Fruit fly (Drosophila melanogaster) whole organism, embryonic: Measurements from ENCODE around the gene lawc.

ENCODE experiments used
- Adf1 ChIP-seq: fragments of 200-800 bp; sonication (Bioruptor generic); IDR thresholded peaks from 2 replicates; pipeline ENCODE4 v1.3.6; 2022; ENCODE audit warnings: missing biosample characterization, missing genetic modification characterization
- B-H1 ChIP-seq: fragments of 200-800 bp; sonication (Bioruptor generic); IDR thresholded peaks from 3 replicates; pipeline ENCODE4 v1.3.6; 2022; ENCODE audit warnings: missing biosample characterization, missing genetic modification characterization
- BEAF-32 ChIP-seq: fragments of 200-800 bp; sonication (Bioruptor generic); optimal IDR thresholded peaks from 3 replicates; lab custom pipeline; 2017; ENCODE audit warnings: missing biosample characterization, missing genetic modification characterization, mild to moderate bottlenecking, moderate library complexity, missing genetic modification reagents
- CG10366 ChIP-seq: fragments of 200-800 bp; sonication (Bioruptor generic); IDR thresholded peaks from 2 replicates; pipeline ENCODE4 v1.3.6; 2022; ENCODE audit warnings: missing biosample characterization, missing genetic modification characterization
- CG11085 ChIP-seq: fragments of 200-800 bp; sonication (Bioruptor generic); IDR thresholded peaks from 2 replicates; pipeline ENCODE4 v1.3.6; 2022; ENCODE audit warnings: missing biosample characterization, missing genetic modification characterization
- CG17186 ChIP-seq: fragments of 200-800 bp; sonication (Bioruptor generic); optimal IDR thresholded peaks from 3 replicates; lab custom pipeline; 2017; ENCODE audit warnings: missing biosample characterization, missing genetic modification reagents, missing genetic modification characterization
- CG18011 ChIP-seq: fragments of 200-800 bp; sonication (Bioruptor generic); optimal IDR thresholded peaks from 2 replicates; lab custom pipeline; 2017; ENCODE audit warnings: missing biosample characterization, missing genetic modification characterization, mild to moderate bottlenecking, moderate library complexity, missing genotype
- CG18619 ChIP-seq: fragments of 200-800 bp; sonication (Bioruptor generic); optimal IDR thresholded peaks from 3 replicates; lab custom pipeline; 2017; ENCODE audit warnings: missing biosample characterization, mild to moderate bottlenecking, missing genetic modification characterization
- CG31365 ChIP-seq: fragments of 200-800 bp; sonication (Bioruptor generic); optimal IDR thresholded peaks from 2 replicates; lab custom pipeline; 2018; ENCODE audit warnings: missing biosample characterization, mild to moderate bottlenecking, missing genetic modification characterization
- CG4360 ChIP-seq: fragments of 200-800 bp; sonication (Bioruptor generic); IDR thresholded peaks from 2 replicates; pipeline ENCODE4 v1.3.6; 2022; ENCODE audit warnings: missing biosample characterization, missing genetic modification characterization
- CG4424 ChIP-seq: fragments of 200-800 bp; sonication (Bioruptor generic); optimal IDR thresholded peaks from 3 replicates; lab custom pipeline; 2016; ENCODE audit warnings: missing biosample characterization, missing genetic modification characterization
- CG7271 ChIP-seq: fragments of 200-800 bp; sonication (Bioruptor generic); optimal IDR thresholded peaks from 2 replicates; lab custom pipeline; 2018; ENCODE audit warnings: missing biosample characterization, mild to moderate bottlenecking, missing genetic modification characterization, moderate library complexity
- CG7987 ChIP-seq: fragments of 200-800 bp; sonication (Bioruptor generic); optimal IDR thresholded peaks from 2 replicates; lab custom pipeline; 2018; ENCODE audit warnings: missing biosample characterization, mild to moderate bottlenecking, missing genetic modification characterization, moderate library complexity
- Camta ChIP-seq: fragments of 200-800 bp; sonication (Bioruptor generic); optimal IDR thresholded peaks from 2 replicates; lab custom pipeline; 2016; ENCODE audit warnings: missing biosample characterization, missing genetic modification characterization
- E2f2 ChIP-seq: fragments of 200-800 bp; sonication (Bioruptor generic); IDR thresholded peaks from 2 replicates; pipeline ENCODE4 v1.3.6; 2022; ENCODE audit warnings: missing biosample characterization, missing genetic modification characterization
- HLHmδ ChIP-seq: fragments of 200-800 bp; sonication (Bioruptor generic); optimal IDR thresholded peaks from 2 replicates; lab custom pipeline; 2018; ENCODE audit warnings: missing biosample characterization, mild to moderate bottlenecking, missing genetic modification characterization, moderate library complexity
- Meics ChIP-seq: fragments of 200-800 bp; sonication (Bioruptor generic); optimal IDR thresholded peaks from 2 replicates; lab custom pipeline; 2017; ENCODE audit warnings: missing biosample characterization, mild to moderate bottlenecking, missing genetic modification characterization
- Myb ChIP-seq: fragments of 200-800 bp; sonication (Bioruptor generic); optimal IDR thresholded peaks from 2 replicates; lab custom pipeline; 2016; ENCODE audit warnings: missing biosample characterization, missing genetic modification characterization
- NFAT ChIP-seq: fragments of 200-800 bp; sonication (Bioruptor generic); IDR thresholded peaks from 2 replicates; pipeline ENCODE4 v1.3.6; 2022; ENCODE audit warnings: missing biosample characterization, missing genetic modification characterization
- Nf-YC ChIP-seq: fragments of 200-800 bp; optimal IDR thresholded peaks from 3 replicates; lab custom pipeline; 2019; ENCODE audit warnings: missing biosample characterization, mild to moderate bottlenecking, missing genetic modification characterization, moderate library complexity
- Oaz ChIP-seq: fragments of 200-800 bp; sonication (Bioruptor generic); IDR thresholded peaks from 2 replicates; pipeline ENCODE4 v1.3.6; 2022; ENCODE audit warnings: missing biosample characterization, missing genetic modification characterization
- PHDP ChIP-seq: fragments of 200-800 bp; sonication (Bioruptor generic); optimal IDR thresholded peaks from 3 replicates; lab custom pipeline; 2018; ENCODE audit warnings: missing biosample characterization, mild to moderate bottlenecking, missing genetic modification characterization, moderate library complexity
- Rfx ChIP-seq: fragments of 200-800 bp; sonication (Bioruptor generic); IDR thresholded peaks from 2 replicates; pipeline ENCODE4 v1.3.6; 2022; ENCODE audit warnings: missing biosample characterization, missing genetic modification characterization
- Sin3A ChIP-seq: fragments of >200 bp; optimal IDR thresholded peaks from 2 replicates; lab custom pipeline; 2018
- Sox102F ChIP-seq: fragments of 200-800 bp; sonication (Bioruptor generic); optimal IDR thresholded peaks from 2 replicates; lab custom pipeline; 2018; ENCODE audit warnings: missing biosample characterization, mild to moderate bottlenecking, missing genetic modification characterization, moderate library complexity
- ab ChIP-seq: fragments of 200-800 bp; sonication (Bioruptor generic); optimal IDR thresholded peaks from 2 replicates; lab custom pipeline; 2016; ENCODE audit warnings: missing biosample characterization, missing genetic modification characterization
- ac ChIP-seq: fragments of 200-800 bp; sonication (Bioruptor generic); optimal IDR thresholded peaks from 3 replicates; lab custom pipeline; 2017; ENCODE audit warnings: missing biosample characterization, mild to moderate bottlenecking, missing genetic modification characterization
- bsh ChIP-seq, 2 experiments: fragments of 200-800 bp; sonication (Bioruptor generic); optimal IDR thresholded peaks; 2 replicates each; lab custom pipeline; 2017 to 2018; ENCODE audit warnings: mild to moderate bottlenecking in 2 of 2, missing biosample characterization in 2 of 2, missing genetic modification characterization in 2 of 2, moderate library complexity in 1 of 2
- cas ChIP-seq: fragments of 200-800 bp; sonication (Bioruptor generic); IDR thresholded peaks from 2 replicates; pipeline ENCODE4 v1.3.6; 2022; ENCODE audit warnings: missing biosample characterization, missing genetic modification characterization
- cg ChIP-seq: fragments of 200-800 bp; sonication (Bioruptor generic); optimal IDR thresholded peaks from 3 replicates; lab custom pipeline; 2019; ENCODE audit warnings: missing biosample characterization, mild to moderate bottlenecking, missing genetic modification characterization, moderate library complexity
- corto ChIP-seq: fragments of 200-800 bp; sonication (Bioruptor generic); optimal IDR thresholded peaks from 2 replicates; lab custom pipeline; 2016; ENCODE audit warnings: missing biosample characterization, mild to moderate bottlenecking, missing genetic modification characterization, moderate library complexity
- ewg ChIP-seq: fragments of 200-800 bp; sonication (Bioruptor generic); optimal IDR thresholded peaks from 3 replicates; lab custom pipeline; 2017; ENCODE audit warnings: mild to moderate bottlenecking, missing biosample characterization, missing genetic modification reagents, missing genetic modification characterization
- gcm ChIP-seq: fragments of 200-800 bp; sonication (Bioruptor generic); optimal IDR thresholded peaks from 2 replicates; lab custom pipeline; 2019; ENCODE audit warnings: missing biosample characterization, mild to moderate bottlenecking, missing genetic modification characterization, moderate library complexity
- gsb ChIP-seq: fragments of 200-800 bp; sonication (Bioruptor generic); IDR thresholded peaks from 2 replicates; pipeline ENCODE4 v1.3.6; 2022; ENCODE audit warnings: missing biosample characterization, missing genetic modification characterization
- ham ChIP-seq: fragments of 200-800 bp; sonication (Bioruptor generic); IDR thresholded peaks from 2 replicates; pipeline ENCODE4 v1.3.6; 2022; ENCODE audit warnings: missing biosample characterization, missing genetic modification characterization
- lmd ChIP-seq: fragments of 200-800 bp; sonication (Bioruptor generic); IDR thresholded peaks from 2 replicates; pipeline ENCODE4 v1.3.6; 2022; ENCODE audit warnings: missing biosample characterization, missing genetic modification characterization
- lov ChIP-seq, 2 experiments: fragments of 200-800 bp in 1 of 2; fragments of >200 bp in 1 of 2; sonication (Bioruptor generic) in 1 of 2; IDR thresholded peaks in 1 of 2; optimal IDR thresholded peaks in 1 of 2; 2 replicates in 1 of 2; 3 replicates in 1 of 2; pipeline versions ENCODE4 v1.3.6 to Lab custom; 2017 to 2022; ENCODE audit warnings: missing biosample characterization in 1 of 2, missing genetic modification characterization in 1 of 2
- nerfin-1 ChIP-seq: fragments of 200-800 bp; sonication (Bioruptor generic); optimal IDR thresholded peaks from 3 replicates; lab custom pipeline; 2019; ENCODE audit warnings: missing biosample characterization, mild to moderate bottlenecking, missing genetic modification characterization, moderate library complexity
- oc ChIP-seq: fragments of 200-800 bp; sonication (Bioruptor generic); optimal IDR thresholded peaks from 2 replicates; lab custom pipeline; 2018; ENCODE audit warnings: missing biosample characterization, mild to moderate bottlenecking, missing genetic modification characterization, moderate library complexity
- onecut ChIP-seq: fragments of 200-800 bp; sonication (Bioruptor generic); IDR thresholded peaks from 2 replicates; pipeline ENCODE4 v1.3.6; 2022; ENCODE audit warnings: missing biosample characterization, missing genetic modification characterization
- peb ChIP-seq: fragments of 200-800 bp; sonication (Bioruptor generic); IDR thresholded peaks from 2 replicates; pipeline ENCODE4 v1.3.6; 2022; ENCODE audit warnings: missing biosample characterization, missing genetic modification characterization
- pzg ChIP-seq: fragments of 200-800 bp; sonication (Bioruptor generic); optimal IDR thresholded peaks from 3 replicates; lab custom pipeline; 2018; ENCODE audit warnings: missing biosample characterization, mild to moderate bottlenecking, missing genetic modification characterization, moderate library complexity
- ranshi ChIP-seq: fragments of 200-800 bp; sonication (Bioruptor generic); IDR thresholded peaks from 2 replicates; pipeline ENCODE4 v1.3.6; 2022; ENCODE audit warnings: missing biosample characterization, missing genetic modification characterization
- repo ChIP-seq: fragments of 200-800 bp; sonication (Bioruptor generic); optimal IDR thresholded peaks from 2 replicates; lab custom pipeline; 2016; ENCODE audit warnings: missing biosample characterization, missing genetic modification characterization
- sc ChIP-seq, 3 experiments: fragments of >200 bp in 2 of 3; fragments of 200-800 bp in 1 of 3; sonication (Bioruptor generic) in 1 of 3; optimal IDR thresholded peaks; 2 replicates in 2 of 3; 3 replicates in 1 of 3; lab custom pipeline; 2017; ENCODE audit warnings: mild to moderate bottlenecking in 1 of 3, missing biosample characterization in 1 of 3, missing genetic modification characterization in 1 of 3, missing genetic modification reagents in 1 of 3
- seq ChIP-seq: fragments of 200-800 bp; sonication (Bioruptor generic); IDR thresholded peaks from 2 replicates; pipeline ENCODE4 v1.3.6; 2022; ENCODE audit warnings: missing biosample characterization, missing genetic modification characterization
- slbo ChIP-seq: fragments of 200-800 bp; sonication (Bioruptor generic); IDR thresholded peaks from 2 replicates; pipeline ENCODE4 v1.3.6; 2022; ENCODE audit warnings: missing biosample characterization, missing genetic modification characterization
- stc ChIP-seq: fragments of 200-800 bp; sonication (Bioruptor generic); IDR thresholded peaks from 2 replicates; pipeline ENCODE4 v1.3.6; 2022; ENCODE audit warnings: missing biosample characterization, missing genetic modification characterization
- sug ChIP-seq: fragments of 200-800 bp; optimal IDR thresholded peaks from 2 replicates; lab custom pipeline; 2019; ENCODE audit warnings: missing biosample characterization, mild to moderate bottlenecking, missing genetic modification characterization, moderate library complexity
- vvl ChIP-seq: fragments of 200-800 bp; sonication (Bioruptor generic); IDR thresholded peaks from 2 replicates; pipeline ENCODE4 v1.3.6; 2022; ENCODE audit warnings: missing biosample characterization, missing genetic modification characterization

The lawc gene

DNA sequence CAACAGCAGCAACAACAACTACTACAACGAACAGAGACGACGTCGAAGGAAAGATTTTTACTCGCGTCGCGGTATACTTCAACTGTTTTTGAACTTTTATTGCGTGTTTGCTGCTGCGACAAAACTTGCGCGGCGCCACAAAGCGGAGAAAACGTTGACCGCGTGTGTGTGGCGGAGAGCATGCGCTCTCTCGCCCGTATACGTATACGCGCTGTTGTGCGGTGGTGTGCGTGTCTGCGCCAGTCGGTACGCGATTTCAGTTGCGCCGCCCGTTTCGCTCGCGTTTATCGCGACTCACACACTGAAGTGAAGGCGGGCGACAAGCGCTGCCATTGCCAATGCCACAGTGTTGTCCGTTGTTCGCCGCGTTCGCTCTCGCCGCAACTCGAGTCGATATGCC lies 1.7 kb downstream of the lawc start (continued):
- TF ChIP-seq CG7271 (tag; lab: Kevin White, UChicago) = peak; percentile 19
- TF ChIP-seq oc (tag; lab: Kevin White, UChicago) = peak; percentile 16
- TF ChIP-seq ab (GFP tag; lab: Kevin White, UChicago) = no peak
- TF ChIP-seq ranshi = peak; percentile 41; the same call in 1 of the 2 replicates
- no peak for TF ChIP-seq Sin3A
- peak; percentile 61 for TF ChIP-seq CG31365 (tag; lab: Kevin White, UChicago)
- TF ChIP-seq CG11085 = peak; percentile 79; the same call in 1 of the 2 replicates
- peak; percentile 29; the same call in 1 of the 2 replicates for TF ChIP-seq CG10366 (GFP tag; lab: Robert Waterston, UW)
- peak; percentile 87 for TF ChIP-seq NFAT
- TF ChIP-seq sug (tag; lab: Kevin White, UChicago) = peak; percentile 76
- TF ChIP-seq Oaz (GFP tag; lab: Robert Waterston, UW) = peak; percentile 57; the same call in 1 of the 2 replicates
- peak; percentile 16; the same call in 1 of the 3 replicates for TF ChIP-seq B-H1
- TF ChIP-seq CG18619 (GFP tag; lab: Kevin White, UChicago) = peak; percentile 6
- peak; percentile 95 for TF ChIP-seq cg (GFP tag; lab: Kevin White, UChicago)
- TF ChIP-seq PHDP (tag; lab: Kevin White, UChicago) = peak; percentile 72
- TF ChIP-seq bsh (GFP tag; optimal IDR thresholded peaks at IDR 0.05; lab: Kevin White, UChicago) = peak in 1 of 2 experiments; percentile 67
- TF ChIP-seq Sox102F (GFP tag; lab: Kevin White, UChicago) = no peak
- no peak for TF ChIP-seq repo (GFP tag; lab: Kevin White, UChicago)
- peak; percentile 59 for TF ChIP-seq Nf-YC (tag; lab: Kevin White, UChicago)
- TF ChIP-seq ham (GFP tag; lab: Robert Waterston, UW) = peak; percentile 42; the same call in 1 of the 2 replicates
- TF ChIP-seq Camta (GFP tag; lab: Kevin White, UChicago) = no peak
- TF ChIP-seq nerfin-1 (tag; lab: Kevin White, UChicago) = peak; percentile 44
- peak; percentile 82; the same call in 1 of the 2 replicates for TF ChIP-seq stc (GFP tag; lab: Robert Waterston, UW)
- no peak for TF ChIP-seq sc (optimal IDR thresholded peaks at IDR 0.05; lab: Kevin White, UChicago)
- TF ChIP-seq sc (GFP tag; optimal IDR thresholded peaks at IDR 0.05; lab: Kevin White, UChicago) = no peak
- peak; percentile 91 for TF ChIP-seq cas (GFP tag; lab: Robert Waterston, UW)
- peak; percentile 47 for TF ChIP-seq E2f2
- TF ChIP-seq pzg (GFP tag; lab: Kevin White, UChicago) = peak; percentile 15
- peak; percentile 17 for TF ChIP-seq gcm (GFP tag; lab: Kevin White, UChicago)
- TF ChIP-seq onecut (GFP tag; lab: Robert Waterston, UW) = peak; percentile 91
- TF ChIP-seq lov (optimal IDR thresholded peaks at IDR 0.05; lab: Kevin White, UChicago) = no peak
- TF ChIP-seq lov (GFP tag; IDR thresholded peaks at IDR 0.05; lab: Robert Waterston, UW) = peak; percentile 76; the same call in 2 of the 3 replicates
- TF ChIP-seq Adf1 = peak; percentile 93
- no peak for TF ChIP-seq CG4424 (GFP tag; lab: Kevin White, UChicago)
- TF ChIP-seq Rfx (GFP tag; lab: Robert Waterston, UW) = peak; percentile 86
- peak; percentile 67; the same call in 1 of the 2 replicates for TF ChIP-seq seq (GFP tag; lab: Robert Waterston, UW)
- peak; percentile 92 for TF ChIP-seq gsb (GFP tag; lab: Robert Waterston, UW)
- TF ChIP-seq ewg (GFP tag; lab: Kevin White, UChicago) = peak; percentile 78
- no peak for TF ChIP-seq Myb

- peak; percentile 59 for TF ChIP-seq vvl (GFP tag; lab: Robert Waterston, UW)
- TF ChIP-seq lmd (GFP tag; lab: Robert Waterston, UW) = no peak
- peak; percentile 57 for TF ChIP-seq BEAF-32 (GFP tag; lab: Kevin White, UChicago)
- TF ChIP-seq ac (GFP tag; lab: Kevin White, UChicago) = peak; percentile 8
- TF ChIP-seq CG7987 (GFP tag; lab: Kevin White, UChicago) = peak; percentile 39
- TF ChIP-seq Rfx (GFP tag; lab: Robert Waterston, UW) = peak; percentile 30; the same call in 1 of the 2 replicates
- no peak for TF ChIP-seq CG18011
- peak; percentile 38; the same call in 1 of the 2 replicates for TF ChIP-seq slbo
- TF ChIP-seq Meics (GFP tag; lab: Kevin White, UChicago) = peak; percentile 22
- TF ChIP-seq HLHmδ (GFP tag; lab: Kevin White, UChicago) = peak; percentile 81
- TF ChIP-seq corto (GFP tag; lab: Kevin White, UChicago) = no peak
- TF ChIP-seq CG4360 (GFP tag; lab: Robert Waterston, UW) = peak; percentile 77
- TF ChIP-seq peb (GFP tag; lab: Robert Waterston, UW) = no peak
- TF ChIP-seq CG17186 (GFP tag; lab: Kevin White, UChicago) = peak; percentile 9
Measured at dm6 chrX:8408971-8409455, 2.4 kb downstream of the lawc start, which contains the start of gene Trf2. Gene Trf2, plus strand, starts transcription at chrX:8409272.
